Worm (Caenorhabditis elegans) whole organism, L3 larva: Measurements from ENCODE around the gene ZK813.4.

Experiments
- ama-1 ChIP-seq: fragments of 150-350 bp; optimal IDR thresholded peaks from 2 replicates; lab custom pipeline; 2018
- fos-1 ChIP-seq: fragments of 150-350 bp; optimal IDR thresholded peaks from 2 replicates; lab custom pipeline; 2014; ENCODE audit warnings: missing biosample characterization, missing genetic modification characterization
- lin-15B ChIP-seq: fragments of 150-350 bp; optimal IDR thresholded peaks from 2 replicates; lab custom pipeline; 2014; ENCODE audit warnings: missing biosample characterization, missing genetic modification characterization
- lin-39 ChIP-seq: fragments of 150-350 bp; optimal IDR thresholded peaks from 2 replicates; lab custom pipeline; 2018; ENCODE audit warnings: missing biosample characterization, missing genetic modification reagents, missing genetic modification characterization
- lsy-12 ChIP-seq: sonication (generic microtip); optimal IDR thresholded peaks from 2 replicates; lab custom pipeline; 2016; ENCODE audit warnings: mild to moderate bottlenecking, missing genetic modification characterization, missing compliant biosample characterization
- mml-1 ChIP-seq: fragments of 150-350 bp; sonication (generic microtip); optimal IDR thresholded peaks from 3 replicates; lab custom pipeline; 2014; ENCODE audit warnings: missing biosample characterization, missing genetic modification characterization
- nfya-1 ChIP-seq: sonication (generic microtip); optimal IDR thresholded peaks from 2 replicates; lab custom pipeline; 2017; ENCODE audit warnings: missing genetic modification characterization, mild to moderate bottlenecking, missing compliant biosample characterization, antibody characterized with exemption, moderate library complexity; ENCODE audit not compliant: insufficient read depth
- nhr-12 ChIP-seq: fragments of 150-350 bp; optimal IDR thresholded peaks from 2 replicates; lab custom pipeline; 2014; ENCODE audit warnings: missing biosample characterization, missing genetic modification characterization
- nhr-237 ChIP-seq: fragments of 150-350 bp; optimal IDR thresholded peaks from 2 replicates; lab custom pipeline; 2014; ENCODE audit warnings: missing biosample characterization, missing genetic modification characterization
- nhr-67 ChIP-seq: fragments of 150-350 bp; optimal IDR thresholded peaks from 2 replicates; lab custom pipeline; 2014; ENCODE audit warnings: missing biosample characterization, missing genetic modification characterization
- nhr-77 ChIP-seq: fragments of 150-350 bp; optimal IDR thresholded peaks from 2 replicates; lab custom pipeline; 2014; ENCODE audit warnings: missing biosample characterization, missing genetic modification characterization
- snpc-4 ChIP-seq: fragments of 150-350 bp; optimal IDR thresholded peaks from 2 replicates; lab custom pipeline; 2014; ENCODE audit warnings: missing biosample characterization, missing genetic modification characterization
- zag-1 ChIP-seq: fragments of 150-350 bp; optimal IDR thresholded peaks from 2 replicates; lab custom pipeline; 2014; ENCODE audit warnings: missing biosample characterization, missing genetic modification characterization
- ztf-11 ChIP-seq: fragments of 150-350 bp; optimal IDR thresholded peaks from 2 replicates; lab custom pipeline; 2014; ENCODE audit warnings: missing biosample characterization, missing genetic modification characterization

DNA sequence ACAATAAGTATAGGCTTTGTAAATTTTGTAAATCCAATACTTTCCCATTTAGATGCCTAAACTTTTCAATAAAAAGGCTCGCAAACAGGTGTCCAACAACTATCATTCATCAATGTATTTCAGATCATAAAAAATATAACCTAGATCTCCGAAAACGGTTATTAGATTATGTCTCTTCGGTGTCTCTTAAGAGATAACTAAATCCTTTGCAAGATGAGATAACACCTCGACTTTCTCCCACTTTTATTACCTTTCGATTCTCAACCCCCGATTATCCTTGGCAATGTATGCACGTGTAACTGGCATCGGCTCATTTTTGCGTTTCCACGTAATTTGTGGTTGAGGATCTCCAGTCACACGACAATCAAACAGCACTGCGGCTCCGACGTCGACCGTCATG lies 32.2 kb upstream of the ZK813.4 start:
- TF ChIP-seq lin-39 (tag; lab: Kevin White, UChicago) (no peak), nhr-12 (no peak), nhr-77 (tag; lab: Kevin White, UChicago) (no peak), zag-1 (no peak), fos-1 (tag; lab: Kevin White, UChicago) (no peak), snpc-4 (tag; lab: Kevin White, UChicago) (no peak), lsy-12 (tag; lab: Kevin White, UChicago) (no peak), lin-15B (tag; lab: Kevin White, UChicago) (no peak), mml-1 (tag; lab: Kevin White, UChicago) (no peak), nhr-67 (tag; lab: Kevin White, UChicago) (no peak), nfya-1 (tag; lab: Kevin White, UChicago) (no peak), ztf-11 (no peak), ama-1 (no peak), nhr-237 (tag; lab: Kevin White, UChicago) (no peak)
